Worm (Caenorhabditis elegans) whole organism, L2 larva: Measurements from ENCODE around the gene F40F8.11.

Experiments used
- R02D3.7 ChIP-seq: fragments of 150-350 bp; optimal IDR thresholded peaks from 2 replicates; lab custom pipeline; 2014; ENCODE audit warnings: missing biosample characterization, missing genetic modification characterization
- unc-62 ChIP-seq: fragments of 150-350 bp; optimal IDR thresholded peaks from 2 replicates; lab custom pipeline; 2014; ENCODE audit warnings: missing biosample characterization, missing genetic modification reagents, missing genetic modification characterization
- ztf-11 ChIP-seq: sonication (generic microtip); optimal IDR thresholded peaks from 2 replicates; lab custom pipeline; 2017; ENCODE audit warnings: missing biosample characterization, missing genetic modification characterization

DNA sequence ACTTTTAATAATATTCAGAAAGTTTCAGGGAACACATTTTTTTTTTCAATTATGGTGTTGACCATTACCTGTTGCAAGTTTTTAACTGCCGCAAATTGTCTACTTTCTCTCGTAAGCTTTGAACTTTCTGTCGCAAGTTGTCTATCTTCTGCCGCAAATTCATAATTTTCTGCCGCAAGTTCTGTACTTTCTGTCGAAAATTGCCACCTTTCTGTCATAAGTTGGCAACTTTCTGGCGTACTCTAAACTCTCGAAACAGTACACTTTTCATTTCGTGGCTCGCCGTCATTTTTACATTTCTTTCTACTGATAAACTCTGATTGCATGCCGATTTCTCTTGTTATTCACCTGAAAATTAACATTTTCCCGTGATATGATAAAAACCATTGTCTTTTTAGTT is 23.0 kb upstream of the F40F8.11 start:
- TF ChIP-seq unc-62 (GFP tag; lab: Kevin White, UChicago) (no peak), R02D3.7 (tag; lab: Kevin White, UChicago) (no peak), ztf-11 (tag; lab: Kevin White, UChicago) (no peak)
